Worm (Caenorhabditis elegans) whole organism, L4 larva: ENCODE results near the gene ZC455.1.

ENCODE experiments used
- F44E2.7 ChIP-seq: fragments of 200-800 bp; sonication (Bioruptor generic); IDR thresholded peaks from 2 replicates; pipeline ENCODE4 v2.1.2; 2022; ENCODE audit warnings: missing genetic modification characterization, missing compliant biosample characterization
- dpl-1 ChIP-seq: fragments of 150-350 bp; optimal IDR thresholded peaks from 2 replicates; lab custom pipeline; 2014; ENCODE audit warnings: missing biosample characterization, missing genetic modification reagents, missing genetic modification characterization
- dve-1 ChIP-seq: sonication (generic microtip); optimal IDR thresholded peaks from 2 replicates; lab custom pipeline; 2017; ENCODE audit warnings: antibody characterized with exemption, mild to moderate bottlenecking, missing genetic modification characterization, missing compliant biosample characterization; ENCODE audit not compliant: insufficient read depth
- lin-1 ChIP-seq: fragments of 200-800 bp; sonication (Bioruptor generic); IDR thresholded peaks from 2 replicates; pipeline ENCODE4 v1.3.6; 2022; ENCODE audit warnings: missing genetic modification reagents, missing genetic modification characterization, missing compliant biosample characterization
- lin-15B ChIP-seq: fragments of 150-350 bp; sonication (generic microtip); optimal IDR thresholded peaks from 3 replicates; lab custom pipeline; 2014; ENCODE audit warnings: missing biosample characterization, missing genetic modification characterization
- mes-2 ChIP-seq: sonication (generic microtip); optimal IDR thresholded peaks from 2 replicates; lab custom pipeline; 2016; ENCODE audit warnings: missing genotype, mild to moderate bottlenecking, missing genetic modification characterization, missing compliant biosample characterization; ENCODE audit not compliant: poor library complexity, severe bottlenecking
- saeg-2 ChIP-seq: fragments of 200-800 bp; sonication (Bioruptor generic); IDR thresholded peaks from 2 replicates; pipeline ENCODE4 v1.3.6; 2022; ENCODE audit warnings: missing genetic modification reagents, missing genetic modification characterization, missing compliant biosample characterization
- tag-97 ChIP-seq: fragments of 200-800 bp; sonication (Bioruptor generic); IDR thresholded peaks from 2 replicates; pipeline ENCODE4 v1.3.6; 2022; ENCODE audit warnings: missing genetic modification characterization, missing compliant biosample characterization

ce11 chrV:12732734-12733133 is 40.6 kb upstream of the ZC455.1 start:
- TF ChIP-seq dve-1 (peak; percentile 42), tag-97 (GFP tag; lab: Robert Waterston, UW) (no peak), saeg-2 (no peak), F44E2.7 (GFP tag; lab: Robert Waterston, UW) (no peak), lin-15B (tag; lab: Kevin White, UChicago) (no peak), dpl-1 (no peak), mes-2 (tag; lab: Kevin White, UChicago) (no peak), lin-1 (no peak)
